Fruit fly (Drosophila melanogaster) whole organism, embryonic: ENCODE results near the gene CG32599.
A peak's percentile ranks its signal among the peaks of the same experiment; 100 is the strongest.

ENCODE experiments used
- Atf3 ChIP-seq: fragments of 200-800 bp; sonication (Bioruptor generic); optimal IDR thresholded peaks from 3 replicates; lab custom pipeline; 2016; ENCODE audit warnings: missing biosample characterization, missing genetic modification characterization
- BEAF-32 ChIP-seq: fragments of 200-800 bp; sonication (Bioruptor generic); optimal IDR thresholded peaks from 3 replicates; lab custom pipeline; 2017; ENCODE audit warnings: missing biosample characterization, missing genetic modification characterization, mild to moderate bottlenecking, moderate library complexity, missing genetic modification reagents
- CG10147 ChIP-seq: fragments of 200-800 bp; sonication (Bioruptor generic); optimal IDR thresholded peaks from 2 replicates; lab custom pipeline; 2019; ENCODE audit warnings: missing biosample characterization, mild to moderate bottlenecking, missing genetic modification characterization, moderate library complexity
- CG10979 ChIP-seq: fragments of 200-800 bp; sonication (Bioruptor generic); optimal IDR thresholded peaks from 2 replicates; lab custom pipeline; 2018; ENCODE audit warnings: missing biosample characterization, mild to moderate bottlenecking, missing genetic modification characterization, moderate library complexity
- CG12659 ChIP-seq: fragments of 200-800 bp; sonication (Bioruptor generic); optimal IDR thresholded peaks from 3 replicates; lab custom pipeline; 2017; ENCODE audit warnings: mild to moderate bottlenecking, missing biosample characterization, missing genetic modification reagents, missing genetic modification characterization
- CG16863 ChIP-seq: fragments of 200-800 bp; sonication (Bioruptor generic); optimal IDR thresholded peaks from 3 replicates; lab custom pipeline; 2016; ENCODE audit warnings: missing biosample characterization, missing genetic modification characterization
- CG2712 ChIP-seq: fragments of 200-800 bp; optimal IDR thresholded peaks from 3 replicates; lab custom pipeline; 2019; ENCODE audit warnings: missing biosample characterization, mild to moderate bottlenecking, missing genetic modification characterization, moderate library complexity
- CG30403 ChIP-seq: fragments of 200-800 bp; sonication (Bioruptor generic); optimal IDR thresholded peaks from 3 replicates; lab custom pipeline; 2016; ENCODE audit warnings: missing biosample characterization, missing genetic modification characterization
- CG6175 ChIP-seq: fragments of 200-800 bp; sonication (Bioruptor generic); IDR thresholded peaks from 3 replicates; pipeline ENCODE4 v1.3.6; 2022; ENCODE audit warnings: missing biosample characterization, missing genetic modification characterization
- CG6254 ChIP-seq: fragments of 200-800 bp; sonication (Bioruptor generic); optimal IDR thresholded peaks from 3 replicates; lab custom pipeline; 2017; ENCODE audit warnings: mild to moderate bottlenecking, missing biosample characterization, missing genetic modification reagents, missing genetic modification characterization
- CG7928 ChIP-seq: fragments of 200-800 bp; sonication (Bioruptor generic); optimal IDR thresholded peaks from 2 replicates; lab custom pipeline; 2017; ENCODE audit warnings: missing biosample characterization, mild to moderate bottlenecking, missing genetic modification characterization
- CG8290 ChIP-seq, 3 experiments: fragments of 200-800 bp; sonication (Bioruptor generic); optimal IDR thresholded peaks; 2 replicates each; lab custom pipeline; 2016 to 2019; ENCODE audit warnings: missing biosample characterization in 3 of 3, missing genetic modification characterization in 3 of 3, mild to moderate bottlenecking in 2 of 3, moderate library complexity in 1 of 3
- Dad ChIP-seq: fragments of 200-800 bp; sonication (Bioruptor generic); optimal IDR thresholded peaks from 3 replicates; lab custom pipeline; 2016; ENCODE audit warnings: missing biosample characterization, missing genetic modification characterization
- Dfd ChIP-seq, 2 experiments: fragments of >200 bp; optimal IDR thresholded peaks; 2 replicates each; lab custom pipeline; 2017; ENCODE audit warnings: missing biosample characterization in 2 of 2, missing genetic modification characterization in 2 of 2
- Doc2 ChIP-seq: fragments of 200-800 bp; sonication (Bioruptor generic); IDR thresholded peaks from 2 replicates; pipeline ENCODE4 v1.3.6; 2022; ENCODE audit warnings: missing biosample characterization, missing genetic modification characterization
- Drgx ChIP-seq: fragments of 200-800 bp; sonication (Bioruptor generic); IDR thresholded peaks from 2 replicates; pipeline ENCODE4 v1.3.6; 2022; ENCODE audit warnings: missing biosample characterization, missing genetic modification characterization
- E2f2 ChIP-seq: fragments of 200-800 bp; sonication (Bioruptor generic); IDR thresholded peaks from 2 replicates; pipeline ENCODE4 v1.3.6; 2022; ENCODE audit warnings: missing biosample characterization, missing genetic modification characterization
- Eip74EF ChIP-seq, 2 experiments: fragments of 200-800 bp in 1 of 2; fragments of >200 bp in 1 of 2; sonication (Bioruptor generic) in 1 of 2; optimal IDR thresholded peaks; 2 replicates each; lab custom pipeline; 2017 to 2019; ENCODE audit warnings: missing biosample characterization in 2 of 2, missing genetic modification characterization in 2 of 2, mild to moderate bottlenecking in 1 of 2, moderate library complexity in 1 of 2
- HHEX ChIP-seq: fragments of 200-800 bp; sonication (Bioruptor generic); optimal IDR thresholded peaks from 3 replicates; lab custom pipeline; 2017; ENCODE audit warnings: missing biosample characterization, mild to moderate bottlenecking, missing genetic modification characterization, missing genetic modification reagents
- MBD-R2 ChIP-seq: fragments of 200-800 bp; sonication (Bioruptor generic); IDR thresholded peaks from 2 replicates; pipeline ENCODE4 v1.3.6; 2022; ENCODE audit warnings: missing biosample characterization, missing genetic modification characterization
- MESR4 ChIP-seq: fragments of 200-800 bp; sonication (Bioruptor generic); optimal IDR thresholded peaks from 2 replicates; lab custom pipeline; 2018; ENCODE audit warnings: missing biosample characterization, mild to moderate bottlenecking, missing genetic modification characterization, moderate library complexity
- Myb ChIP-seq: fragments of 200-800 bp; sonication (Bioruptor generic); optimal IDR thresholded peaks from 2 replicates; lab custom pipeline; 2016; ENCODE audit warnings: missing biosample characterization, missing genetic modification characterization
- Scr ChIP-seq: fragments of 200-800 bp; sonication (Bioruptor generic); IDR thresholded peaks from 2 replicates; pipeline ENCODE4 v1.3.6; 2022; ENCODE audit warnings: missing biosample characterization, missing genetic modification characterization; ENCODE audit not compliant: partially characterized antibody
- Sox100B ChIP-seq: fragments of 200-800 bp; sonication (Bioruptor generic); optimal IDR thresholded peaks from 3 replicates; lab custom pipeline; 2018; ENCODE audit warnings: missing biosample characterization, mild to moderate bottlenecking, missing genetic modification characterization
- Vsx1 ChIP-seq: fragments of 200-800 bp; sonication (Bioruptor generic); optimal IDR thresholded peaks from 2 replicates; lab custom pipeline; 2017; ENCODE audit warnings: missing biosample characterization, mild to moderate bottlenecking, missing genetic modification characterization, missing genetic modification reagents
- ato ChIP-seq: fragments of 200-800 bp; sonication (Bioruptor generic); IDR thresholded peaks from 2 replicates; pipeline ENCODE4 v1.3.6; 2022; ENCODE audit warnings: missing biosample characterization, missing genetic modification characterization; ENCODE audit not compliant: partially characterized antibody
- chif ChIP-seq, 2 experiments: fragments of 200-800 bp; sonication (Bioruptor generic); optimal IDR thresholded peaks; 3 replicates each; lab custom pipeline; 2016; ENCODE audit warnings: missing biosample characterization in 2 of 2, missing genetic modification characterization in 2 of 2
- danr ChIP-seq: fragments of 200-800 bp; sonication (Bioruptor generic); IDR thresholded peaks from 2 replicates; pipeline ENCODE4 v1.3.6; 2022; ENCODE audit warnings: missing biosample characterization, missing genetic modification characterization
- dm ChIP-seq: fragments of 200-800 bp; sonication (Bioruptor generic); optimal IDR thresholded peaks from 3 replicates; lab custom pipeline; 2016; ENCODE audit warnings: missing biosample characterization, missing genetic modification characterization
- exex ChIP-seq: fragments of 200-800 bp; sonication (Bioruptor generic); optimal IDR thresholded peaks from 4 replicates; lab custom pipeline; 2018; ENCODE audit warnings: missing biosample characterization, mild to moderate bottlenecking, missing genetic modification characterization, moderate library complexity
- insv ChIP-seq, 2 experiments: fragments of 200-800 bp; sonication (Bioruptor generic); optimal IDR thresholded peaks; 3 replicates each; lab custom pipeline; 2016 to 2018; ENCODE audit warnings: missing biosample characterization in 2 of 2, missing genetic modification characterization in 2 of 2
- jumu ChIP-seq: fragments of 200-800 bp; sonication (Bioruptor generic); optimal IDR thresholded peaks from 3 replicates; lab custom pipeline; 2016; ENCODE audit warnings: missing biosample characterization, missing genetic modification characterization
- kah ChIP-seq: fragments of 200-800 bp; sonication (Bioruptor generic); optimal IDR thresholded peaks from 2 replicates; lab custom pipeline; 2018; ENCODE audit warnings: missing biosample characterization, mild to moderate bottlenecking, missing genetic modification characterization
- lola ChIP-seq, 3 experiments: fragments of >200 bp in 2 of 3; fragments of 200-800 bp in 1 of 3; sonication (Bioruptor generic) in 1 of 3; optimal IDR thresholded peaks; 2 replicates each; lab custom pipeline; 2017 to 2019; ENCODE audit warnings: missing biosample characterization in 3 of 3, missing genetic modification characterization in 3 of 3, mild to moderate bottlenecking in 1 of 3, moderate library complexity in 1 of 3
- mld ChIP-seq: fragments of 200-800 bp; sonication (Bioruptor generic); IDR thresholded peaks from 3 replicates; pipeline ENCODE4 v1.3.6; 2022; ENCODE audit warnings: missing biosample characterization, missing genetic modification characterization; ENCODE audit not compliant: partially characterized antibody
- nmo ChIP-seq: fragments of 200-800 bp; sonication (Bioruptor generic); optimal IDR thresholded peaks from 2 replicates; lab custom pipeline; 2018; ENCODE audit warnings: missing biosample characterization, mild to moderate bottlenecking, missing genetic modification characterization, moderate library complexity
- nom ChIP-seq: fragments of 200-800 bp; sonication (Bioruptor generic); optimal IDR thresholded peaks from 2 replicates; lab custom pipeline; 2017; ENCODE audit warnings: missing biosample characterization, missing genetic modification characterization, mild to moderate bottlenecking, moderate library complexity, missing genetic modification reagents
- pfk ChIP-seq: fragments of 200-800 bp; sonication (Bioruptor generic); optimal IDR thresholded peaks from 2 replicates; lab custom pipeline; 2018; ENCODE audit warnings: missing biosample characterization, mild to moderate bottlenecking, missing genetic modification characterization, moderate library complexity
- phol ChIP-seq: fragments of 200-800 bp; sonication (Bioruptor generic); optimal IDR thresholded peaks from 3 replicates; lab custom pipeline; 2018; ENCODE audit warnings: missing biosample characterization, mild to moderate bottlenecking, missing genetic modification characterization, moderate library complexity
- sens-2 ChIP-seq: fragments of 200-800 bp; sonication (Bioruptor generic); IDR thresholded peaks from 2 replicates; pipeline ENCODE4 v1.3.6; 2022; ENCODE audit warnings: missing biosample characterization, missing genetic modification characterization
- slp2 ChIP-seq: fragments of 200-800 bp; sonication (Bioruptor generic); optimal IDR thresholded peaks from 2 replicates; lab custom pipeline; 2016; ENCODE audit warnings: missing biosample characterization, missing genetic modification characterization
- stwl ChIP-seq: fragments of 200-800 bp; sonication (Bioruptor generic); optimal IDR thresholded peaks from 3 replicates; lab custom pipeline; 2018; ENCODE audit warnings: missing biosample characterization, mild to moderate bottlenecking, missing genetic modification characterization, moderate library complexity
- tap ChIP-seq: fragments of 200-800 bp; optimal IDR thresholded peaks from 3 replicates; lab custom pipeline; 2019; ENCODE audit warnings: missing biosample characterization, mild to moderate bottlenecking, missing genetic modification characterization, moderate library complexity
- tio ChIP-seq: fragments of 200-800 bp; sonication (Bioruptor generic); optimal IDR thresholded peaks from 2 replicates; lab custom pipeline; 2017; ENCODE audit warnings: missing biosample characterization, missing genetic modification characterization, inconsistent platforms
- ttk ChIP-seq: fragments of 200-800 bp; sonication (Bioruptor generic); IDR thresholded peaks from 2 replicates; pipeline ENCODE4 v2.1.2; 2022; ENCODE audit warnings: missing biosample characterization, missing genetic modification characterization
- unc-4 ChIP-seq: fragments of 200-800 bp; sonication (Bioruptor generic); IDR thresholded peaks from 2 replicates; pipeline ENCODE4 v1.3.6; 2022; ENCODE audit warnings: missing biosample characterization, missing genetic modification characterization; ENCODE audit not compliant: partially characterized antibody
- vvl ChIP-seq: fragments of 200-800 bp; sonication (Bioruptor generic); IDR thresholded peaks from 2 replicates; pipeline ENCODE4 v1.3.6; 2022; ENCODE audit warnings: missing biosample characterization, missing genetic modification characterization
- zfh2 ChIP-seq: fragments of 200-800 bp; sonication (Bioruptor generic); optimal IDR thresholded peaks from 2 replicates; lab custom pipeline; 2016; ENCODE audit warnings: missing biosample characterization, missing genetic modification characterization

Gene CG32599

dm6 chrX:14242941-14243736 lies at the start of gene CG32599 (continued):
- peak; percentile 70 for TF ChIP-seq vvl
- no peak for TF ChIP-seq CG6254
- TF ChIP-seq CG12659 (GFP tag; lab: Kevin White, UChicago): peak; percentile 5
- TF ChIP-seq jumu (GFP tag; lab: Kevin White, UChicago): no peak
- no peak for TF ChIP-seq slp2
- no peak for TF ChIP-seq Vsx1 (GFP tag; lab: Kevin White, UChicago)
- no peak for TF ChIP-seq CG7928 (GFP tag; lab: Kevin White, UChicago)
- no peak for TF ChIP-seq Eip74EF (GFP tag; optimal IDR thresholded peaks at IDR 0.05; lab: Kevin White, UChicago)
- TF ChIP-seq CG10979 (tag; lab: Kevin White, UChicago): peak; percentile 16
- peak; percentile 67 for TF ChIP-seq CG2712 (tag; lab: Kevin White, UChicago)
- TF ChIP-seq CG8290 (GFP tag; optimal IDR thresholded peaks at IDR 0.05; lab: Kevin White, UChicago): no peak
- TF ChIP-seq CG8290 (tag; optimal IDR thresholded peaks at IDR 0.05; lab: Kevin White, UChicago): no peak
- TF ChIP-seq mld (GFP tag; lab: Robert Waterston, UW): peak; percentile 50; the same call in 1 of the 3 replicates
- TF ChIP-seq Atf3 (GFP tag; lab: Kevin White, UChicago): no peak
- TF ChIP-seq CG30403 (GFP tag; lab: Kevin White, UChicago): no peak
- TF ChIP-seq chif (GFP tag; optimal IDR thresholded peaks at IDR 0.05; lab: Kevin White, UChicago): no peak
- no peak for TF ChIP-seq CG16863
- no peak for TF ChIP-seq Dfd (GFP tag; optimal IDR thresholded peaks at IDR 0.05; lab: Kevin White, UChicago)
- peak; percentile 48 for TF ChIP-seq nmo
- no peak for TF ChIP-seq tap (tag; lab: Kevin White, UChicago)
- no peak for TF ChIP-seq zfh2
- TF ChIP-seq HHEX (GFP tag; lab: Kevin White, UChicago): no peak
- TF ChIP-seq stwl (tag; lab: Kevin White, UChicago): peak; percentile 53
- no peak for TF ChIP-seq ttk (GFP tag; lab: Robert Waterston, UW)
- TF ChIP-seq pfk (GFP tag; lab: Kevin White, UChicago): no peak
- TF ChIP-seq Dad (GFP tag; lab: Kevin White, UChicago): no peak
- TF ChIP-seq ato (GFP tag; lab: Robert Waterston, UW): 0 out of 2 replicates have a peak, but pooled peaks have one; percentile 14
- TF ChIP-seq Sox100B: peak; percentile 27
- no peak for TF ChIP-seq MESR4
- TF ChIP-seq danr (GFP tag; lab: Robert Waterston, UW): no peak
- TF ChIP-seq CG6175: no peak
- no peak for TF ChIP-seq tio
- peak; percentile 57 for TF ChIP-seq phol
- TF ChIP-seq dm (GFP tag; lab: Kevin White, UChicago): no peak
- peak; percentile 68 for TF ChIP-seq Scr (GFP tag; lab: Robert Waterston, UW)
- no peak for TF ChIP-seq CG10147 (GFP tag; lab: Kevin White, UChicago)
- peak in 1 of 3 experiments; percentile 16 for TF ChIP-seq lola (GFP tag; optimal IDR thresholded peaks at IDR 0.05; lab: Kevin White, UChicago)
- no peak for TF ChIP-seq Doc2 (GFP tag; lab: Robert Waterston, UW)

- TF ChIP-seq MESR4 (peak; percentile 38), E2f2 (peak; percentile 59), nom (GFP tag; lab: Kevin White, UChicago) (peak; percentile 29), Myb (GFP tag; lab: Kevin White, UChicago) (peak; percentile 51), kah (GFP tag; lab: Kevin White, UChicago) (peak; percentile 6), exex (tag; lab: Kevin White, UChicago) (no peak), Drgx (0 out of 2 replicates have a peak, but pooled peaks have one; percentile 10), MBD-R2 (GFP tag; lab: Robert Waterston, UW) (peak; percentile 84), BEAF-32 (GFP tag; lab: Kevin White, UChicago) (peak; percentile 26), sens-2 (GFP tag; lab: Robert Waterston, UW) (no peak), insv (GFP tag; optimal IDR thresholded peaks at IDR 0.05; lab: Kevin White, UChicago) (peak in 1 of 2 experiments; percentile 79), unc-4 (GFP tag; lab: Robert Waterston, UW) (peak; percentile 28; the same call in 1 of the 2 replicates)
Observed at dm6 chrX:14199967-14200531, 43.4 kb upstream of the CG32599 start, which contains the start of gene CG11590. TSS of gene CG11590 (plus strand) at chrX:14200178.
